Fruit fly (Drosophila melanogaster): ENCODE measurements around the gene pnr.

pnr gene

DNA sequence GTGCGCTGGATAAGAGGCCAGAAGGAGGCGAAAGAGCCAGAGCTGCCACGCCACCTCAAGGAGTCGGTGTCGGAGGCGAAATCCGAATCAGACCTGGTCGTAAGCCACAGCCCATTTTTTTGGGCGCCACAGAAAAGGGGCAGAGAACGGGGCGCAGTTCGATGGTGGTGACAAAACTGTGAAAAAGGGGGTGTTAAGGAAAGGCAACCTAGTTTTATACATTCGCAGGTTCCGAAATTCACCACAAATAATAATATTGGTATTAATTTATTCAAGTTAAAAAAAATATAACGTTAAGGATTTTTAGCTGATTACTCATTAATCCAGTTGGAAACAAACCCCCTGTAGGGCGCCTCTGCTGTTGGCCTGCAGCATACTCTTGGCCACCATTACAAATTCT lies 2.3 kb upstream of the pnr start:
- TF ChIP-seq ovo (GFP tag; optimal IDR thresholded peaks at IDR 0.05) (no peak), CG7101 (tag; optimal IDR thresholded peaks at IDR 0.05) (no peak), CG7045 (GFP tag; optimal IDR thresholded peaks at IDR 0.05) (no peak)

dm6 chr3R:16024110-16024509 lies 1.8 kb upstream of the pnr start:
- TF ChIP-seq Clk (GFP tag; optimal IDR thresholded peaks at IDR 0.05) (no peak), Hr96 (GFP tag; optimal IDR thresholded peaks at IDR 0.05) (no peak), CG5204 (GFP tag; optimal IDR thresholded peaks at IDR 0.05) (no peak)

- no peak for TF ChIP-seq CG33017 (tag; optimal IDR thresholded peaks at IDR 0.05)
- no peak for TF ChIP-seq pad (GFP tag; optimal IDR thresholded peaks at IDR 0.05)
- TF ChIP-seq toe (GFP tag; optimal IDR thresholded peaks at IDR 0.05): no peak
- TF ChIP-seq CG11617 (GFP tag; optimal IDR thresholded peaks at IDR 0.05): no peak
- TF ChIP-seq CG7101 (tag; optimal IDR thresholded peaks at IDR 0.05): no peak
- TF ChIP-seq Clk (GFP tag; optimal IDR thresholded peaks at IDR 0.05): no peak
- TF ChIP-seq CG7045 (GFP tag; optimal IDR thresholded peaks at IDR 0.05): no peak
- TF ChIP-seq cnc (optimal IDR thresholded peaks at IDR 0.05): no peak
- TF ChIP-seq Crg-1 (GFP tag; optimal IDR thresholded peaks at IDR 0.05): no peak
- no peak for TF ChIP-seq bab1 (GFP tag; optimal IDR thresholded peaks at IDR 0.05)
- no peak for TF ChIP-seq kay (GFP tag; ENCODE audit: borderline replicate concordance)
- TF ChIP-seq tj (GFP tag; optimal IDR thresholded peaks at IDR 0.05): no peak
- TF ChIP-seq Mnt (GFP tag; optimal IDR thresholded peaks at IDR 0.05): no peak
- no peak for TF ChIP-seq CG14711 (tag; optimal IDR thresholded peaks at IDR 0.05)
- no peak for TF ChIP-seq CG1620 (GFP tag; optimal IDR thresholded peaks at IDR 0.05)
- TF ChIP-seq CG12768 (GFP tag; optimal IDR thresholded peaks at IDR 0.05): no peak
- no peak for TF ChIP-seq Hr96 (GFP tag; optimal IDR thresholded peaks at IDR 0.05)
- no peak for TF ChIP-seq CG5204 (GFP tag; optimal IDR thresholded peaks at IDR 0.05)
- TF ChIP-seq cic (GFP tag; optimal IDR thresholded peaks at IDR 0.05): no peak
Observed at dm6 chr3R:16028651-16029050, 2.8 kb downstream of the pnr start.

DNA sequence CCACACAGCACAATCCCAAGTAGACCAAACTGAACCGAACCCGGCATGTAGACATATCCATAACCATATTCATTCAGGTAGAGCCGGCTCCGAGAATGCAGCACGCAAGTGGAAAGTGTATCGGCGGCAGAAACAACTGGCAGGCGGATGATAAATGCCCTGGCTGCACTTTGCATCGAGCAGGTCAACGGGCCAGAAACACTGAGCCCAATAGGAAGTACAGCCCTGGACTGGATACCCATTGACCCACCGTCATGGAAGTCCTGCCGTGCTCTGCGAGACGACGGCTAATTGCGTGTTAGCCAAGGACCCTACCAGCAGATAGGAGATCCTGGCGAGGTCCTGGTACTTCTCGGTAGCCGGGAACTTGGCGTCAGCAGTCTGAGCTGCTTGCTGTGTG lies 3.7 kb downstream of the pnr start:
- no peak for TF ChIP-seq pad (GFP tag; optimal IDR thresholded peaks at IDR 0.05)
- TF ChIP-seq Clk (GFP tag; optimal IDR thresholded peaks at IDR 0.05): no peak
- TF ChIP-seq CG14711 (tag; optimal IDR thresholded peaks at IDR 0.05): no peak
- no peak for TF ChIP-seq CG33017 (tag; optimal IDR thresholded peaks at IDR 0.05)
- no peak for TF ChIP-seq CG1620 (GFP tag; optimal IDR thresholded peaks at IDR 0.05)
- no peak for TF ChIP-seq toe (GFP tag; optimal IDR thresholded peaks at IDR 0.05)
- TF ChIP-seq CG7101 (tag; optimal IDR thresholded peaks at IDR 0.05): no peak
- TF ChIP-seq bab1 (GFP tag; optimal IDR thresholded peaks at IDR 0.05): no peak

- TF ChIP-seq Mnt (GFP tag; optimal IDR thresholded peaks at IDR 0.05): no peak
- no peak for TF ChIP-seq ovo (GFP tag; optimal IDR thresholded peaks at IDR 0.05)
- no peak for TF ChIP-seq bab1 (GFP tag; optimal IDR thresholded peaks at IDR 0.05)
- TF ChIP-seq toe (GFP tag; optimal IDR thresholded peaks at IDR 0.05): no peak
- TF ChIP-seq CG5204 (GFP tag; optimal IDR thresholded peaks at IDR 0.05): no peak
- no peak for TF ChIP-seq cnc (optimal IDR thresholded peaks at IDR 0.05)
- TF ChIP-seq Clk (GFP tag; optimal IDR thresholded peaks at IDR 0.05): no peak
- no peak for TF ChIP-seq cic (GFP tag; optimal IDR thresholded peaks at IDR 0.05)
Observed at dm6 chr3R:16030445-16030844, 4.6 kb downstream of the pnr start.

- TF ChIP-seq CG14711 (tag; optimal IDR thresholded peaks at IDR 0.05) (no peak), Mnt (GFP tag; optimal IDR thresholded peaks at IDR 0.05) (no peak), kay (GFP tag; ENCODE audit: borderline replicate concordance) (no peak), Hr96 (GFP tag; optimal IDR thresholded peaks at IDR 0.05) (no peak), bab1 (GFP tag; optimal IDR thresholded peaks at IDR 0.05) (no peak), CG11617 (GFP tag; optimal IDR thresholded peaks at IDR 0.05) (no peak), cic (GFP tag; optimal IDR thresholded peaks at IDR 0.05) (no peak), Crg-1 (GFP tag; optimal IDR thresholded peaks at IDR 0.05) (no peak), ovo (GFP tag; optimal IDR thresholded peaks at IDR 0.05) (no peak), toe (GFP tag; optimal IDR thresholded peaks at IDR 0.05) (no peak), CG33017 (tag; optimal IDR thresholded peaks at IDR 0.05) (no peak), tj (GFP tag; optimal IDR thresholded peaks at IDR 0.05) (no peak), pad (GFP tag; optimal IDR thresholded peaks at IDR 0.05) (no peak), CG12768 (GFP tag; optimal IDR thresholded peaks at IDR 0.05) (no peak), CG7101 (tag; optimal IDR thresholded peaks at IDR 0.05) (no peak), CG5204 (GFP tag; optimal IDR thresholded peaks at IDR 0.05) (no peak), Clk (GFP tag; optimal IDR thresholded peaks at IDR 0.05) (no peak), CG7045 (GFP tag; optimal IDR thresholded peaks at IDR 0.05) (no peak), cnc (optimal IDR thresholded peaks at IDR 0.05) (no peak), CG1620 (GFP tag; optimal IDR thresholded peaks at IDR 0.05) (no peak)
Observed at dm6 chr3R:16033727-16034126, 7.8 kb downstream of the pnr start.

- TF ChIP-seq CG1620 (GFP tag; optimal IDR thresholded peaks at IDR 0.05) (no peak), CG11617 (GFP tag; optimal IDR thresholded peaks at IDR 0.05) (no peak), CG14711 (tag; optimal IDR thresholded peaks at IDR 0.05) (no peak)
Observed at dm6 chr3R:16034186-16034585, 8.3 kb downstream of the pnr start.

- TF ChIP-seq Mnt (GFP tag; optimal IDR thresholded peaks at IDR 0.05) (no peak), bab1 (GFP tag; optimal IDR thresholded peaks at IDR 0.05) (no peak), ovo (GFP tag; optimal IDR thresholded peaks at IDR 0.05) (no peak), CG12768 (GFP tag; optimal IDR thresholded peaks at IDR 0.05) (no peak), CG7101 (tag; optimal IDR thresholded peaks at IDR 0.05) (no peak), Clk (GFP tag; optimal IDR thresholded peaks at IDR 0.05) (no peak)
Observed at dm6 chr3R:16038049-16038448, 12.2 kb downstream of the pnr start.

Data from whole organism, adult.